Worm (Caenorhabditis elegans): ENCODE measurements around the gene Y116A8B.1.

DNA sequence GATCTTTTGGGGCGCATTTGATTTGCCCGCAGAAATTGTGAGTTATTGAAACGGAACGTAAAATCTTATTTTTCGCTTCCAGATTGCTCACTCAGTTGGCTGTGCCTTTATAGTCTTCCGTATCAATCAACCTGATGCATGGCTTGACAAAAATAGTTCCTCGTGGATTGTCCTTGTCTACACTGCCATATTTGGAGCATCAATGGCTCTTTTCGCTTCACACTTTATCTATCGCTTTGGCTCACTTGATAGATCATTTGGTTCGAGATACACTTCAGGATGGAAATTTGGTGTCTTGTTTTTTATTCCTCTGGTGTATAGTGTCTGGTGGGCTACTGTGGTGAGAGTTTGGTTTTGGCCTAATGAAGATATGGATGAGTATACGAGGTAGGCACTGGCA, 49.6 kb downstream of the Y116A8B.1 start:
- no peak for TF ChIP-seq R02D3.7 (tag; optimal IDR thresholded peaks at IDR 0.05)
- TF ChIP-seq nhr-12 (tag; optimal IDR thresholded peaks at IDR 0.05): no peak
- no peak for TF ChIP-seq snpc-4 (tag; optimal IDR thresholded peaks at IDR 0.05)
- no peak for TF ChIP-seq nhr-6 (tag; optimal IDR thresholded peaks at IDR 0.05)
- TF ChIP-seq mdl-1 (tag; optimal IDR thresholded peaks at IDR 0.05): no peak
- TF ChIP-seq nhr-25 (tag; optimal IDR thresholded peaks at IDR 0.05): no peak
- TF ChIP-seq ceh-16 (tag; optimal IDR thresholded peaks at IDR 0.05): no peak
- no peak for TF ChIP-seq nhr-77 (tag; optimal IDR thresholded peaks at IDR 0.05)

All from whole organism, L2 larva.